Worm (Caenorhabditis elegans) whole organism, midembryonic: Measurements from ENCODE around the gene ZK632.4.
A peak's percentile ranks its signal among the peaks of the same experiment; 100 is the strongest.

Experiments used
- T22C8.4 ChIP-seq: fragments of 200-800 bp; sonication (Bioruptor generic); IDR thresholded peaks from 2 replicates; pipeline ENCODE4 v1.3.6; 2022; ENCODE audit warnings: missing genetic modification characterization, missing compliant biosample characterization
- cog-1 ChIP-seq: sonication (generic microtip); optimal IDR thresholded peaks from 2 replicates; lab custom pipeline; 2016; ENCODE audit warnings: missing genetic modification characterization, missing compliant biosample characterization
- flt-1 ChIP-seq: fragments of 200-800 bp; sonication (Bioruptor generic); IDR thresholded peaks from 2 replicates; pipeline ENCODE4 v1.3.6; 2022; ENCODE audit warnings: missing genetic modification characterization, missing compliant biosample characterization
- klf-2 ChIP-seq: fragments of 200-800 bp; sonication (Bioruptor generic); conservative IDR thresholded peaks from 2 replicates; pipeline ENCODE4 v1.3.6; 2022; ENCODE audit warnings: missing genetic modification reagents, missing genetic modification characterization, missing compliant biosample characterization
- med-1 ChIP-seq: sonication (generic microtip); optimal IDR thresholded peaks from 2 replicates; lab custom pipeline; 2017; ENCODE audit warnings: missing genetic modification characterization, mild to moderate bottlenecking, missing compliant biosample characterization, antibody characterized with exemption, missing genetic modification reagents; ENCODE audit not compliant: insufficient read depth
- ref-1 ChIP-seq: fragments of 200-800 bp; sonication (Bioruptor generic); conservative IDR thresholded peaks from 2 replicates; pipeline ENCODE4 v1.3.6; 2022; ENCODE audit warnings: missing genetic modification reagents, missing genetic modification characterization, missing compliant biosample characterization
- tab-1 ChIP-seq: fragments of 200-800 bp; sonication (Bioruptor generic); IDR thresholded peaks from 2 replicates; pipeline ENCODE4 v1.3.6; 2022; ENCODE audit warnings: missing genetic modification characterization, missing compliant biosample characterization
- ztf-23 ChIP-seq: fragments of 200-800 bp; sonication (Bioruptor generic); IDR thresholded peaks from 2 replicates; pipeline ENCODE4 v1.3.6; 2022; ENCODE audit warnings: missing genetic modification reagents, missing genetic modification characterization, missing compliant biosample characterization
- ztf-29 ChIP-seq: fragments of 200-800 bp; sonication (Bioruptor generic); IDR thresholded peaks from 2 replicates; pipeline ENCODE4 v1.3.6; 2022; ENCODE audit warnings: missing genetic modification reagents, missing genetic modification characterization, missing compliant biosample characterization

The ZK632.4 gene

ce11 chrIII:9767095-9767494 is 40.2 kb downstream of the ZK632.4 start:
- TF ChIP-seq flt-1 (GFP tag; lab: Robert Waterston, UW) (0 out of 2 replicates have a peak, but pooled peaks have one; percentile 59), ref-1 (GFP tag; lab: Robert Waterston, UW) (no peak)

DNA sequence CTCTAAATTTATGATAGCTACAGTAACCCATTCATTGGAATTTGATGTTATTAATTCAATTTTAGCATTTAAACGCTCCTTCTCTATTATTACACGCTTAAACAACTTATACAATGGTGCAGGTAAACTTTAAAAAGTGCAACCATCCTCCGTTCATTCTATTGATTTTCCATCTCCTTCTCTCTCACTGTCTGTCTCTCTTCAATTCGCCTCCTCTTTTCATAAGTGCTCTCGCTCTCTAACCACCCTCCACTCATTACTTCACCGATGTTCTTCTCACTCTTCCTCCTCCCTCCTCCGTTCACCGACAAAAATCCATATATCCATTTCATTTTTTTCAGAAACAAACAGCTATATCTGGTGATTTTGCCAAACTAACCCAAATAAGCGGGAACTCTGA is 41.1 kb downstream of the ZK632.4 start, which contains the start of gene cbp-1:
cbp-1 (plus strand) TSS at position 335 of the 400 bp plus-strand sequence.
- no peak for TF ChIP-seq tab-1 (GFP tag; lab: Robert Waterston, UW)
- peak; percentile 88 for TF ChIP-seq T22C8.4 (GFP tag; lab: Robert Waterston, UW)
- no peak for TF ChIP-seq med-1 (GFP tag; lab: Kevin White, UChicago)
- TF ChIP-seq cog-1 (tag; lab: Kevin White, UChicago), result no peak
- TF ChIP-seq ztf-29 (GFP tag; lab: Robert Waterston, UW), result no peak
- peak; percentile 16; the same call in 1 of the 2 replicates for TF ChIP-seq ztf-23 (GFP tag; lab: Robert Waterston, UW)

DNA sequence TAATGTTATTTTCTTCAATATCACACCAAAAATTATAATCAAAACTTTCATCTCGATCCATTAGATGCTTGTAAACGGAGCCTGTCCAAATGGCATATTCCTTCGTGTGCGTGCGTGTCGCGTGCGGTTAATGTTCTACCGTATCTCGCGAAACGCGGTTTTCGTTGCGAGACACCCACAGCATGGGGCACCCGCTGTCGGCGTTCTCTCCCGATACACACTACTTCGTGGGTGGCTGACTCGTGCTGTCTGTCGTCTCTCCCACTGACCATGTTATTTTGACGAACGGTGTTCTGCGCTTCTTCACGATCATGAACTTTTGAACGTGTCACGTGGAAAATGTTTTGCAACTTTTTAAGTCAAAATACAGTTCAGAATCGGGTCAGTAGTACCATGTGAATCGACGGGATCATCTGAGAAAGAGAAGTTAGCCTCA is 41.8 kb downstream of the ZK632.4 start:
- peak; percentile 64 for TF ChIP-seq ztf-29 (GFP tag; lab: Robert Waterston, UW)
- TF ChIP-seq tab-1 (GFP tag; lab: Robert Waterston, UW), result peak; percentile 77
- peak; percentile 56; the same call in 1 of the 2 replicates for TF ChIP-seq klf-2
- TF ChIP-seq T22C8.4 (GFP tag; lab: Robert Waterston, UW), result peak; percentile 28
- peak; percentile 97 for TF ChIP-seq cog-1 (tag; lab: Kevin White, UChicago)
- TF ChIP-seq ref-1 (GFP tag; lab: Robert Waterston, UW), result peak; percentile 60; the same call in 1 of the 2 replicates
- peak; percentile 83 for TF ChIP-seq ztf-23 (GFP tag; lab: Robert Waterston, UW)
- TF ChIP-seq flt-1 (GFP tag; lab: Robert Waterston, UW), result peak; percentile 96
- no peak for TF ChIP-seq med-1 (GFP tag; lab: Kevin White, UChicago)

- TF ChIP-seq tab-1 (GFP tag; lab: Robert Waterston, UW) (0 out of 2 replicates have a peak, but pooled peaks have one; percentile 59), cog-1 (tag; lab: Kevin White, UChicago) (no peak), ztf-29 (GFP tag; lab: Robert Waterston, UW) (no peak), T22C8.4 (GFP tag; lab: Robert Waterston, UW) (no peak), ref-1 (GFP tag; lab: Robert Waterston, UW) (no peak), flt-1 (GFP tag; lab: Robert Waterston, UW) (no peak; the same call in 1 of the 2 replicates)
Observed at ce11 chrIII:9764718-9765117, 42.5 kb downstream of the ZK632.4 start.

DNA sequence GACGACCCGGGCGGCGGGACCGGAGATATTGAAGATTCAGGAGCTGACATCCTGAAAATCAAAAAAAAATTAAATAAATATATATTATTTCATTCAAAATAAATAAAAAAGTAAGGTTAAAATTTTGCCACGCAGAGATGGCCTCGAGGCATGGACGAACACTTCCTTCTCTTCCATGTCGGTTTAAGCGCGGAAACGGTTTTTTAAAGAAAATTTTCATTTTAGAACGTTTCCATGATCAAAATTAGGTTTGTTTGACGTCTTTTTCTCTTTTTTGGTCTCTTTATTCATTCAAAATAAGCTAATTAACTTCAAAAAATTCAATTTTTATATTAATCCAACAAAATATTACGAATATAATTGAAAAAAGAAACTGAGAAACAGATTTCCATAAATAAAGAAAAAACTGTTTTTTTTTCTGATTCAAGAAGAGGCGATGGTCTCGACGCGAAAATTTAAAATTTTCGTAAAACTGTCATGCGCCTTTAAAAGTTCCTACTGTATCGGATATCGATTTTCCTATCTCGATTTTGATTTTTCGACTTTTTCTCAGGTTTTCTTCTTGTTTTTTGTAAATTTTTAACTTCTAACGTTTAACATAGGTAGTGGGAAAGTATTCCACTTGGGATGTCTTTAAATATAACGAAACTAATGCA is 45.0 kb downstream of the ZK632.4 start, which contains the start of gene gcc-2:
gcc-2 (minus strand) TSS at position 51 of the 656 bp plus-strand sequence.
- TF ChIP-seq tab-1 (GFP tag; lab: Robert Waterston, UW), result no peak
- no peak for TF ChIP-seq med-1 (GFP tag; lab: Kevin White, UChicago)
- TF ChIP-seq ztf-29 (GFP tag; lab: Robert Waterston, UW), result no peak
- TF ChIP-seq ref-1 (GFP tag; lab: Robert Waterston, UW), result no peak
- no peak for TF ChIP-seq klf-2
- no peak for TF ChIP-seq ztf-23 (GFP tag; lab: Robert Waterston, UW)
- no peak for TF ChIP-seq cog-1 (tag; lab: Kevin White, UChicago)
- TF ChIP-seq flt-1 (GFP tag; lab: Robert Waterston, UW), result no peak
- TF ChIP-seq T22C8.4 (GFP tag; lab: Robert Waterston, UW), result no peak

- TF ChIP-seq tab-1 (GFP tag; lab: Robert Waterston, UW) (no peak), cog-1 (tag; lab: Kevin White, UChicago) (no peak), ztf-29 (GFP tag; lab: Robert Waterston, UW) (no peak), med-1 (GFP tag; lab: Kevin White, UChicago) (no peak)
Observed at ce11 chrIII:9760184-9760583, 47.1 kb downstream of the ZK632.4 start.

DNA sequence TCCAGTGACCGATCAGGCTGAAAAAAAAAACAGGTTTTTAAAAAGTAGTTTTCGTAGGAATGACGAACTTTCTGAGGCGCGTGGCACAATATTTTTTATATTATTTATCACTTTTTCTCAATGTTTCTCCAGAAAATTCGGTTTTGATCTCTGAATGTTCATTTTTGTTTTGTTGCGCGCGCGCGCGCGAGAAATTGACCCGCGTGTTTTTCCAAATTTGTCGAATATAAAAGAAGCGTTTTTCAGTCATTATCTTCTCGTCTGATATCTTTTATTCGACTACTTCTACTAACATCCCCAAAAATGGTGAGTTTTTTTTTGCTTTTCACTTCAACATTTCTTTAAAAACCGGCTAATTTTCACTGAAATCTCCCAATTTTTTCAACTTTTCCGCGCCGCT is 48.4 kb downstream of the ZK632.4 start, which contains the start of gene rmd-1:
rmd-1 (plus strand) TSS at position 247 of the 400 bp plus-strand sequence.
- TF ChIP-seq med-1 (GFP tag; lab: Kevin White, UChicago) (no peak), ztf-23 (GFP tag; lab: Robert Waterston, UW) (no peak), T22C8.4 (GFP tag; lab: Robert Waterston, UW) (no peak), cog-1 (tag; lab: Kevin White, UChicago) (no peak), klf-2 (no peak), flt-1 (GFP tag; lab: Robert Waterston, UW) (no peak), ref-1 (GFP tag; lab: Robert Waterston, UW) (no peak), ztf-29 (GFP tag; lab: Robert Waterston, UW) (no peak), tab-1 (GFP tag; lab: Robert Waterston, UW) (no peak)

ce11 chrIII:9757414-9757813 is 49.8 kb downstream of the ZK632.4 start, which contains the start of gene vps-53:
Gene vps-53, minus strand, starts transcription at chrIII:9757514.
- TF ChIP-seq cog-1 (tag; lab: Kevin White, UChicago), result no peak
- TF ChIP-seq T22C8.4 (GFP tag; lab: Robert Waterston, UW), result no peak
- TF ChIP-seq tab-1 (GFP tag; lab: Robert Waterston, UW), result no peak
- no peak for TF ChIP-seq ref-1 (GFP tag; lab: Robert Waterston, UW)
- no peak for TF ChIP-seq ztf-29 (GFP tag; lab: Robert Waterston, UW)
- TF ChIP-seq ztf-23 (GFP tag; lab: Robert Waterston, UW), result no peak
- TF ChIP-seq flt-1 (GFP tag; lab: Robert Waterston, UW), result no peak
- no peak for TF ChIP-seq med-1 (GFP tag; lab: Kevin White, UChicago)
- TF ChIP-seq klf-2, result no peak
